Worm (Caenorhabditis elegans): ENCODE results near the gene zmp-6.

DNA sequence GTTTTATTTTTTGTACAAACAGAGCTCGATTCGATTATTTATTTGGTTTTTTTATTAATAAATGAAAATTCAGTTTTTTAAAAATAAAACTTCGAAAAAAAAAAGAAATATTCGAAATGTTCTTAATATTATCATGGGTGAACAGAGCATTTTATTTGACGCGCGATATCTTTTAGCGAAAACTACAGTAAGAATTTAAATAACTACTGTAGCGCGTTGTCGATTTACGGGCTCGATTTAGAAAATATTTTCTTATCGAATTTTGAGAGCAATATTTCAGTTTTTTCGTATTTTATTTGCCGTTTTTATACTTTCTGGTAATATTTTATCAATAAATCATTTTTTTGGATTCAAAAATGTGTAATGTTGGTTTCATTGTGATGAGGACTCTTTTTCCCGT lies 26.5 kb downstream of the zmp-6 start:
- TF ChIP-seq dpl-1 (GFP tag; optimal IDR thresholded peaks at IDR 0.05) (no peak), Y75B8A.6 (GFP tag; IDR thresholded peaks at IDR 0.05) (no peak), attf-4 (tag; optimal IDR thresholded peaks at IDR 0.05) (no peak), mxl-2 (GFP tag; conservative IDR thresholded peaks at IDR 0.05) (no peak)
